Fruit fly (Drosophila melanogaster) S2 (cell line): ENCODE results near the gene cnir.

Experiments used
- CG8478 ChIP-seq: fragments of >200 bp; optimal IDR thresholded peaks from 2 replicates; lab custom pipeline; 2018
- CTCF ChIP-seq, 2 experiments: fragments of >200 bp; optimal IDR thresholded peaks; 2 replicates each; lab custom pipeline; 2018

- TF ChIP-seq CG8478 (lab: Kevin White, UChicago) (no peak), CTCF (optimal IDR thresholded peaks at IDR 0.05; lab: Kevin White, UChicago) (no peak)
These were observed 37.7 kb downstream of the cnir start for dm6 chr2L:3001953-3002352.
